Worm (Caenorhabditis elegans) whole organism, L2 larva: ENCODE measurements around the gene sru-48.

ENCODE experiments used
- aly-2 ChIP-seq: fragments of 150-350 bp; optimal IDR thresholded peaks from 2 replicates; lab custom pipeline; 2014; ENCODE audit warnings: missing biosample characterization, missing genetic modification characterization
- ama-1 ChIP-seq: fragments of 150-350 bp; optimal IDR thresholded peaks from 2 replicates; lab custom pipeline; 2018; ENCODE audit warnings: inconsistent platforms
- elt-3 ChIP-seq: sonication (generic microtip); optimal IDR thresholded peaks from 2 replicates; lab custom pipeline; 2017; ENCODE audit warnings: missing biosample characterization, missing genetic modification characterization
- lin-39 ChIP-seq: fragments of 150-350 bp; optimal IDR thresholded peaks from 2 replicates; lab custom pipeline; 2014; ENCODE audit warnings: missing biosample characterization, missing genetic modification reagents, missing genetic modification characterization
- nhr-25 ChIP-seq: fragments of 150-350 bp; sonication (generic microtip); optimal IDR thresholded peaks from 3 replicates; lab custom pipeline; 2014; ENCODE audit warnings: missing biosample characterization, missing genetic modification characterization
- sma-3 ChIP-seq: sonication (generic microtip); optimal IDR thresholded peaks from 2 replicates; lab custom pipeline; 2016; ENCODE audit warnings: missing genetic modification reagents, missing genetic modification characterization, missing compliant biosample characterization
- snpc-4 ChIP-seq: fragments of 150-350 bp; optimal IDR thresholded peaks from 2 replicates; lab custom pipeline; 2014; ENCODE audit warnings: missing biosample characterization, missing genetic modification characterization

DNA sequence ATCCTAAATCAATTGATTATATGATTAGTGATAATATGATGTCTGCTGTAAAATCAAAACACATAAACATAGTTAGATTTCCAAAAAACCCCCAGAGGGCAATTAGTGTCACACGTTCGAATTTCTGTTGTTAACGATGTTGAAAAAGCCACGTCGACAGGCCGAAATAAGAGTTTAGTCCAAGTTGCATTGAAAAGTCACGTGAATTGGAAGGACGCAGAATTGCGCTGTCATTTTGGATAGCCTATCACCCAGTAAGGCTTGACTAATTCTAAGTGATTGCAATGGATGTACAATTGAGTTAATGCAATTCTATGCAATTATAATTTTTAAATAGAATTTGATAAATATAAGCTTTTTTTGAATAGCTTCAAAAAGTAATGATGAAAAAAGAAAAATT is 44.4 kb upstream of the sru-48 start:
- no peak for TF ChIP-seq aly-2
- TF ChIP-seq elt-3 (tag; lab: Kevin White, UChicago), result no peak
- TF ChIP-seq ama-1 (lab: Kevin White, UChicago), result no peak
- no peak for TF ChIP-seq snpc-4 (tag; lab: Kevin White, UChicago)
- peak; percentile 0 for TF ChIP-seq sma-3
- peak; percentile 8 for TF ChIP-seq nhr-25 (tag; lab: Kevin White, UChicago)
- TF ChIP-seq lin-39 (tag; lab: Kevin White, UChicago), result no peak
